Worm (Caenorhabditis elegans) whole organism, young adult: Measurements from ENCODE around the gene R04D3.3.

Source experiments
- B0261.1 ChIP-seq: sonication (generic microtip); optimal IDR thresholded peaks from 2 replicates; lab custom pipeline; 2016; ENCODE audit warnings: mild to moderate bottlenecking, missing genetic modification characterization, moderate library complexity, missing compliant biosample characterization
- attf-6 ChIP-seq: fragments of 200-800 bp; sonication (Bioruptor generic); IDR thresholded peaks from 2 replicates; pipeline ENCODE4 v1.3.6; 2022; ENCODE audit warnings: missing genetic modification reagents, missing genetic modification characterization, missing compliant biosample characterization
- cebp-1 ChIP-seq, 2 experiments: fragments of 200-800 bp in 1 of 2; sonication (Bioruptor generic) in 1 of 2; sonication (generic microtip) in 1 of 2; IDR thresholded peaks in 1 of 2; optimal IDR thresholded peaks in 1 of 2; 2 replicates each; pipeline versions ENCODE4 v1.3.6 to Lab custom; 2017 to 2022; ENCODE audit warnings: missing compliant biosample characterization in 2 of 2, missing genetic modification characterization in 2 of 2, mild to moderate bottlenecking in 1 of 2, missing genetic modification reagents in 1 of 2, moderate library complexity in 1 of 2
- ceh-27 ChIP-seq: fragments of 200-800 bp; sonication (Bioruptor generic); optimal IDR thresholded peaks from 2 replicates; lab custom pipeline; 2018; ENCODE audit warnings: mild to moderate bottlenecking, missing genetic modification characterization, moderate library complexity, missing compliant biosample characterization

DNA sequence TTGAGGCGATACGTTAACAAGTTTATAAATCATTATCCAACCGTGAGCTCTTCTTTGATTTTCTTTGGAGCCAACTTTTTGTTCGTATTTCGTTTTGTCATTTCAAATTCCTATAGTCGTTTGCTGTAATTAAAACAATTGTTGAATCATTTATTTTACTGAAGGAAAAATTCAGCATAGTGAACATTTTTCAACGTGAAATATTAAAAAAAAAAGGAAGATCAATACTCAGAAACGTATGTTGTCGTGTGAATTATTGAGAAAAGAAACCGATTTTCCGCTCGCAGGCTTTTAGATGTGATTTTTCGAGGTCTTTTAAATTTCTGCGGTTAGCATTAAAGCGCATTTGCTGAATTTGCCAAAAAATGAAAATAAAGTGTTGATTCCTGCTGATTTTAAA, 11.6 kb downstream of the R04D3.3 start, which contains the start of gene phf-33:
- TF ChIP-seq B0261.1 (tag; lab: Kevin White, UChicago) = no peak
- no peak for TF ChIP-seq cebp-1 (GFP tag; IDR thresholded peaks at IDR 0.05; lab: Robert Waterston, UW)
- no peak for TF ChIP-seq cebp-1 (tag; optimal IDR thresholded peaks at IDR 0.05; lab: Kevin White, UChicago)
- no peak for TF ChIP-seq attf-6 (GFP tag; lab: Robert Waterston, UW)
- TF ChIP-seq ceh-27 (GFP tag; lab: Kevin White, UChicago) = no peak
